Fruit fly (Drosophila melanogaster) whole organism, embryonic: ENCODE results near the gene CG1233.

Experiments used
- B-H2 ChIP-seq: fragments of 200-800 bp; sonication (Bioruptor generic); optimal IDR thresholded peaks from 2 replicates; lab custom pipeline; 2018; ENCODE audit warnings: missing biosample characterization, mild to moderate bottlenecking, missing genetic modification characterization
- CG11723 ChIP-seq: fragments of 200-800 bp; sonication (Bioruptor generic); optimal IDR thresholded peaks from 2 replicates; lab custom pipeline; 2017; ENCODE audit warnings: missing biosample characterization, mild to moderate bottlenecking, missing genetic modification characterization
- CG12391 ChIP-seq: fragments of 200-800 bp; sonication (Bioruptor generic); optimal IDR thresholded peaks from 3 replicates; lab custom pipeline; 2018; ENCODE audit warnings: missing biosample characterization, mild to moderate bottlenecking, missing genetic modification characterization, moderate library complexity
- CG13296 ChIP-seq: fragments of 200-800 bp; sonication (Bioruptor generic); optimal IDR thresholded peaks from 3 replicates; lab custom pipeline; 2018; ENCODE audit warnings: missing biosample characterization, mild to moderate bottlenecking, missing genetic modification characterization
- CG15073 ChIP-seq: fragments of 200-800 bp; sonication (Bioruptor generic); optimal IDR thresholded peaks from 2 replicates; lab custom pipeline; 2016; ENCODE audit warnings: missing biosample characterization, missing genetic modification characterization
- CG17568 ChIP-seq: fragments of 200-800 bp; sonication (Bioruptor generic); optimal IDR thresholded peaks from 2 replicates; lab custom pipeline; 2018; ENCODE audit warnings: missing biosample characterization, mild to moderate bottlenecking, missing genetic modification characterization, moderate library complexity
- CG17612 ChIP-seq: fragments of 200-800 bp; sonication (Bioruptor generic); IDR thresholded peaks from 2 replicates; pipeline ENCODE4 v1.3.6; 2022; ENCODE audit warnings: missing biosample characterization, missing genetic modification characterization
- CG18262 ChIP-seq: fragments of 200-800 bp; optimal IDR thresholded peaks from 3 replicates; lab custom pipeline; 2019; ENCODE audit warnings: missing biosample characterization, mild to moderate bottlenecking, missing genetic modification characterization, moderate library complexity
- CG18764 ChIP-seq: fragments of 200-800 bp; sonication (Bioruptor generic); optimal IDR thresholded peaks from 3 replicates; lab custom pipeline; 2016; ENCODE audit warnings: missing biosample characterization, missing genetic modification characterization
- CG2678 ChIP-seq: fragments of 200-800 bp; sonication (Bioruptor generic); optimal IDR thresholded peaks from 3 replicates; lab custom pipeline; 2019; ENCODE audit warnings: missing biosample characterization, mild to moderate bottlenecking, missing genetic modification characterization, moderate library complexity
- CG34224 ChIP-seq: fragments of 200-800 bp; sonication (Bioruptor generic); IDR thresholded peaks from 3 replicates; pipeline ENCODE4 v1.3.6; 2022; ENCODE audit warnings: missing biosample characterization, missing genetic modification characterization; ENCODE audit not compliant: partially characterized antibody
- CG4404 ChIP-seq: fragments of 200-800 bp; sonication (Bioruptor generic); IDR thresholded peaks from 2 replicates; pipeline ENCODE4 v1.3.6; 2022; ENCODE audit warnings: missing biosample characterization, missing genetic modification characterization
- CG4617 ChIP-seq: fragments of 200-800 bp; sonication (Bioruptor generic); optimal IDR thresholded peaks from 3 replicates; lab custom pipeline; 2016; ENCODE audit warnings: missing biosample characterization, missing genetic modification characterization, borderline replicate concordance
- CG4707 ChIP-seq: fragments of 200-800 bp; sonication (Bioruptor generic); optimal IDR thresholded peaks from 2 replicates; lab custom pipeline; 2018; ENCODE audit warnings: missing biosample characterization, mild to moderate bottlenecking, missing genetic modification characterization, moderate library complexity
- CG6272 ChIP-seq: fragments of 200-800 bp; sonication (Bioruptor generic); IDR thresholded peaks from 2 replicates; pipeline ENCODE4 v1.3.6; 2022; ENCODE audit warnings: missing biosample characterization, missing genetic modification characterization
- CG8290 ChIP-seq, 3 experiments: fragments of 200-800 bp; sonication (Bioruptor generic); optimal IDR thresholded peaks; 2 replicates each; lab custom pipeline; 2016 to 2019; ENCODE audit warnings: missing biosample characterization in 3 of 3, missing genetic modification characterization in 3 of 3, mild to moderate bottlenecking in 2 of 3, moderate library complexity in 1 of 3
- Camta ChIP-seq: fragments of 200-800 bp; sonication (Bioruptor generic); optimal IDR thresholded peaks from 2 replicates; lab custom pipeline; 2016; ENCODE audit warnings: missing biosample characterization, missing genetic modification characterization
- Chrac-16 ChIP-seq: fragments of 200-800 bp; sonication (Bioruptor generic); optimal IDR thresholded peaks from 3 replicates; lab custom pipeline; 2016; ENCODE audit warnings: missing biosample characterization, missing genetic modification characterization
- CkIIα-i1 ChIP-seq: fragments of 200-800 bp; sonication (Bioruptor generic); IDR thresholded peaks from 2 replicates; pipeline ENCODE4 v1.3.6; 2022; ENCODE audit warnings: missing biosample characterization, missing genetic modification characterization
- Hsf ChIP-seq: fragments of 200-800 bp; sonication (Bioruptor generic); optimal IDR thresholded peaks from 3 replicates; lab custom pipeline; 2016; ENCODE audit warnings: missing biosample characterization, missing genetic modification characterization
- Meics ChIP-seq: fragments of 200-800 bp; sonication (Bioruptor generic); optimal IDR thresholded peaks from 2 replicates; lab custom pipeline; 2017; ENCODE audit warnings: missing biosample characterization, mild to moderate bottlenecking, missing genetic modification characterization
- Tbp ChIP-seq: fragments of >200 bp; optimal IDR thresholded peaks from 2 replicates; lab custom pipeline; 2018; ENCODE audit warnings: missing biosample characterization, missing genetic modification characterization
- Xbp1 ChIP-seq: fragments of 200-800 bp; sonication (Bioruptor generic); optimal IDR thresholded peaks from 3 replicates; lab custom pipeline; 2016; ENCODE audit warnings: missing biosample characterization, mild to moderate bottlenecking, missing genetic modification characterization
- ac ChIP-seq: fragments of 200-800 bp; sonication (Bioruptor generic); optimal IDR thresholded peaks from 3 replicates; lab custom pipeline; 2017; ENCODE audit warnings: missing biosample characterization, mild to moderate bottlenecking, missing genetic modification characterization
- ase ChIP-seq: fragments of 200-800 bp; sonication (Bioruptor generic); IDR thresholded peaks from 3 replicates; pipeline ENCODE4 v1.3.6; 2022; ENCODE audit warnings: missing biosample characterization, missing genetic modification characterization
- dati ChIP-seq: fragments of 200-800 bp; sonication (Bioruptor generic); IDR thresholded peaks from 2 replicates; pipeline ENCODE4 v1.3.6; 2022; ENCODE audit warnings: missing biosample characterization, missing genetic modification characterization
- dmrt99B ChIP-seq: fragments of 200-800 bp; sonication (Bioruptor generic); optimal IDR thresholded peaks from 2 replicates; lab custom pipeline; 2018; ENCODE audit warnings: missing biosample characterization, mild to moderate bottlenecking, missing genetic modification characterization, moderate library complexity
- eyg ChIP-seq: fragments of 200-800 bp; sonication (Bioruptor generic); optimal IDR thresholded peaks from 3 replicates; lab custom pipeline; 2016; ENCODE audit warnings: missing biosample characterization, missing genetic modification characterization
- fd96Cb ChIP-seq: fragments of 200-800 bp; sonication (Bioruptor generic); optimal IDR thresholded peaks from 2 replicates; lab custom pipeline; 2018; ENCODE audit warnings: missing biosample characterization, mild to moderate bottlenecking, missing genetic modification characterization, moderate library complexity
- gfzf ChIP-seq: fragments of 200-800 bp; sonication (Bioruptor generic); optimal IDR thresholded peaks from 2 replicates; lab custom pipeline; 2016; ENCODE audit warnings: missing biosample characterization, mild to moderate bottlenecking, missing genetic modification characterization, moderate library complexity
- gsb-n ChIP-seq: fragments of 200-800 bp; sonication (Bioruptor generic); optimal IDR thresholded peaks from 3 replicates; lab custom pipeline; 2018; ENCODE audit warnings: missing biosample characterization, mild to moderate bottlenecking, missing genetic modification characterization
- hb ChIP-seq: fragments of 200-800 bp; sonication (Bioruptor generic); IDR thresholded peaks from 3 replicates; pipeline ENCODE4 v1.3.6; 2022; ENCODE audit warnings: missing biosample characterization, missing genetic modification characterization; ENCODE audit not compliant: partially characterized antibody
- her ChIP-seq: fragments of 200-800 bp; sonication (Bioruptor generic); optimal IDR thresholded peaks from 2 replicates; lab custom pipeline; 2016; ENCODE audit warnings: missing biosample characterization, missing genetic modification characterization
- jing ChIP-seq: fragments of 200-800 bp; sonication (Bioruptor generic); optimal IDR thresholded peaks from 2 replicates; lab custom pipeline; 2018; ENCODE audit warnings: missing biosample characterization, mild to moderate bottlenecking, missing genetic modification characterization
- jumu ChIP-seq: fragments of 200-800 bp; sonication (Bioruptor generic); optimal IDR thresholded peaks from 3 replicates; lab custom pipeline; 2016; ENCODE audit warnings: missing biosample characterization, missing genetic modification characterization
- kay ChIP-seq: fragments of 200-800 bp; sonication (Bioruptor generic); optimal IDR thresholded peaks from 2 replicates; lab custom pipeline; 2016; ENCODE audit warnings: missing biosample characterization, missing genetic modification characterization
- klu ChIP-seq: fragments of 200-800 bp; sonication (Bioruptor generic); IDR thresholded peaks from 2 replicates; pipeline ENCODE4 v1.3.6; 2022; ENCODE audit warnings: missing biosample characterization, missing genetic modification characterization
- nerfin-2 ChIP-seq: fragments of 200-800 bp; sonication (Bioruptor generic); IDR thresholded peaks from 2 replicates; pipeline ENCODE4 v1.3.6; 2022; ENCODE audit warnings: missing biosample characterization, missing genetic modification characterization; ENCODE audit not compliant: partially characterized antibody
- prd ChIP-seq, 3 experiments: fragments of >200 bp in 2 of 3; fragments of 200-800 bp in 1 of 3; sonication (Bioruptor generic) in 1 of 3; optimal IDR thresholded peaks in 2 of 3; IDR thresholded peaks in 1 of 3; 2 replicates in 2 of 3; 3 replicates in 1 of 3; pipeline versions ENCODE4 v1.3.6 to Lab custom; 2017 to 2022; ENCODE audit warnings: missing biosample characterization in 1 of 3, missing genetic modification characterization in 1 of 3
- pum ChIP-seq: fragments of 200-800 bp; sonication (Bioruptor generic); optimal IDR thresholded peaks from 2 replicates; lab custom pipeline; 2016; ENCODE audit warnings: missing biosample characterization, missing genetic modification characterization
- repo ChIP-seq: fragments of 200-800 bp; sonication (Bioruptor generic); optimal IDR thresholded peaks from 2 replicates; lab custom pipeline; 2016; ENCODE audit warnings: missing biosample characterization, missing genetic modification characterization
- ro ChIP-seq: fragments of 200-800 bp; sonication (Bioruptor generic); IDR thresholded peaks from 2 replicates; pipeline ENCODE4 v1.3.6; 2022; ENCODE audit warnings: missing biosample characterization, missing genetic modification characterization
- run ChIP-seq: fragments of 200-800 bp; sonication (Bioruptor generic); optimal IDR thresholded peaks from 3 replicates; lab custom pipeline; 2018; ENCODE audit warnings: missing biosample characterization, mild to moderate bottlenecking, missing genetic modification characterization
- sim ChIP-seq: fragments of 200-800 bp; sonication (Bioruptor generic); IDR thresholded peaks from 2 replicates; pipeline ENCODE4 v1.3.6; 2022; ENCODE audit warnings: missing biosample characterization, missing genetic modification characterization
- sqz ChIP-seq: fragments of 200-800 bp; sonication (Bioruptor generic); optimal IDR thresholded peaks from 3 replicates; lab custom pipeline; 2018; ENCODE audit warnings: missing biosample characterization, mild to moderate bottlenecking, missing genetic modification characterization
- tna ChIP-seq: fragments of 200-800 bp; sonication (Bioruptor generic); IDR thresholded peaks from 2 replicates; pipeline ENCODE4 v1.3.6; 2022; ENCODE audit warnings: missing biosample characterization, missing genetic modification characterization; ENCODE audit not compliant: partially characterized antibody
- z ChIP-seq: fragments of 200-800 bp; sonication (Bioruptor generic); IDR thresholded peaks from 3 replicates; pipeline ENCODE4 v1.3.6; 2022; ENCODE audit warnings: missing biosample characterization, missing genetic modification characterization

The CG1233 gene

dm6 chr3L:346656-347640 is 14.3 kb upstream of the CG1233 start, which contains the start of gene mth (continued):
- no peak for TF ChIP-seq CG4404 (GFP tag; lab: Robert Waterston, UW)
- TF ChIP-seq klu, result no peak
- peak; percentile 11 for TF ChIP-seq Chrac-16 (GFP tag; lab: Kevin White, UChicago)
- TF ChIP-seq sqz (GFP tag; lab: Kevin White, UChicago), result peak; percentile 18
- 0 out of 3 replicates have a peak, but pooled peaks have one; percentile 36 for TF ChIP-seq ase (GFP tag; lab: Robert Waterston, UW)
- peak; percentile 55 for TF ChIP-seq Xbp1 (GFP tag; lab: Kevin White, UChicago)
- peak; percentile 40 for TF ChIP-seq Tbp (GFP tag; lab: Kevin White, UChicago)
- TF ChIP-seq CG18764, result peak; percentile 36
- TF ChIP-seq pum (GFP tag; lab: Kevin White, UChicago), result peak; percentile 35
- TF ChIP-seq prd (optimal IDR thresholded peaks at IDR 0.05; lab: Kevin White, UChicago), result no peak
- TF ChIP-seq prd (GFP tag; IDR thresholded peaks at IDR 0.05; lab: Robert Waterston, UW), result peak; percentile 63
- peak; percentile 41 for TF ChIP-seq gfzf (GFP tag; lab: Kevin White, UChicago)
- TF ChIP-seq z (GFP tag; lab: Robert Waterston, UW), result no peak
- TF ChIP-seq CG17612 (GFP tag; lab: Robert Waterston, UW), result no peak
- peak; percentile 8 for TF ChIP-seq Meics
- no peak for TF ChIP-seq ac (GFP tag; lab: Kevin White, UChicago)
- TF ChIP-seq Hsf (GFP tag; lab: Kevin White, UChicago), result peak; percentile 69
- TF ChIP-seq hb, result peak; percentile 99
- TF ChIP-seq B-H2 (GFP tag; lab: Kevin White, UChicago), result no peak
- no peak for TF ChIP-seq jing
- TF ChIP-seq dmrt99B (tag; lab: Kevin White, UChicago), result peak; percentile 39
- TF ChIP-seq tna (GFP tag; lab: Robert Waterston, UW), result peak; percentile 95
- TF ChIP-seq CG12391 (tag; lab: Kevin White, UChicago), result peak; percentile 70
- TF ChIP-seq CG8290 (GFP tag; optimal IDR thresholded peaks at IDR 0.05; lab: Kevin White, UChicago), result peak; percentile 83
- peak; percentile 52 to 67 for TF ChIP-seq CG8290 (tag; optimal IDR thresholded peaks at IDR 0.05; lab: Kevin White, UChicago)
- TF ChIP-seq jumu (GFP tag; lab: Kevin White, UChicago), result peak; percentile 26
- TF ChIP-seq CG4707 (GFP tag; lab: Kevin White, UChicago), result no peak
- TF ChIP-seq her, result peak; percentile 15
- TF ChIP-seq CG6272, result peak; percentile 52; the same call in 1 of the 2 replicates
- TF ChIP-seq CG11723 (GFP tag; lab: Kevin White, UChicago), result no peak
- no peak for TF ChIP-seq CG13296 (GFP tag; lab: Kevin White, UChicago)
- no peak for TF ChIP-seq run
- no peak for TF ChIP-seq CG15073
- TF ChIP-seq CG4617, result peak; percentile 65
- TF ChIP-seq CkIIα-i1 (GFP tag; lab: Robert Waterston, UW), result no peak
- TF ChIP-seq CG34224, result peak; percentile 98
- peak; percentile 56 for TF ChIP-seq Camta (GFP tag; lab: Kevin White, UChicago)
- no peak for TF ChIP-seq gsb-n
- TF ChIP-seq CG2678 (tag; lab: Kevin White, UChicago), result peak; percentile 34
- TF ChIP-seq CG17568, result no peak
- TF ChIP-seq eyg, result peak; percentile 45
- TF ChIP-seq dati (GFP tag; lab: Robert Waterston, UW), result no peak
- peak; percentile 97 for TF ChIP-seq nerfin-2 (GFP tag; lab: Robert Waterston, UW)
- peak; percentile 49 for TF ChIP-seq CG18262 (tag; lab: Kevin White, UChicago)
- TF ChIP-seq repo (GFP tag; lab: Kevin White, UChicago), result no peak
- 0 out of 2 replicates have a peak, but pooled peaks have one; percentile 29 for TF ChIP-seq sim (GFP tag; lab: Robert Waterston, UW)
- TF ChIP-seq kay (GFP tag; lab: Kevin White, UChicago), result peak; percentile 22
- TF ChIP-seq ro (GFP tag; lab: Robert Waterston, UW), result no peak
- TF ChIP-seq fd96Cb, result no peak
